Worm (Caenorhabditis elegans) whole organism, late embryonic: ENCODE results near the gene T24H10.1.

Source experiments
- C08G9.2 ChIP-seq: sonication (generic microtip); optimal IDR thresholded peaks from 2 replicates; lab custom pipeline; 2016; ENCODE audit warnings: mild to moderate bottlenecking, missing genetic modification characterization, moderate library complexity, missing compliant biosample characterization
- C38D4.7 ChIP-seq: fragments of 200-800 bp; sonication (Bioruptor generic); optimal IDR thresholded peaks from 2 replicates; lab custom pipeline; 2018; ENCODE audit warnings: mild to moderate bottlenecking, missing genetic modification characterization, moderate library complexity, missing compliant biosample characterization
- K09A11.1 ChIP-seq: sonication (generic microtip); optimal IDR thresholded peaks from 2 replicates; lab custom pipeline; 2017; ENCODE audit warnings: antibody characterized with exemption, mild to moderate bottlenecking, missing genetic modification characterization, missing compliant biosample characterization; ENCODE audit not compliant: insufficient read depth
- Y22D7AL.16 ChIP-seq: sonication (generic microtip); optimal IDR thresholded peaks from 2 replicates; lab custom pipeline; 2016; ENCODE audit warnings: missing genetic modification characterization, missing compliant biosample characterization
- ama-1 ChIP-seq: fragments of 150-350 bp; optimal IDR thresholded peaks from 2 replicates; lab custom pipeline; 2014
- ceh-22 ChIP-seq: sonication (generic microtip); optimal IDR thresholded peaks from 2 replicates; lab custom pipeline; 2017; ENCODE audit warnings: missing biosample characterization, missing genetic modification characterization
- ceh-24 ChIP-seq: sonication (generic microtip); optimal IDR thresholded peaks from 2 replicates; lab custom pipeline; 2016; ENCODE audit warnings: mild to moderate bottlenecking, missing genetic modification characterization, missing compliant biosample characterization
- ceh-34 ChIP-seq: sonication (generic microtip); optimal IDR thresholded peaks from 2 replicates; lab custom pipeline; 2016; ENCODE audit warnings: mild to moderate bottlenecking, missing genetic modification characterization, missing compliant biosample characterization
- ceh-6 ChIP-seq: fragments of 200-800 bp; sonication (Bioruptor generic); optimal IDR thresholded peaks from 2 replicates; lab custom pipeline; 2018; ENCODE audit warnings: mild to moderate bottlenecking, missing genetic modification characterization, missing compliant biosample characterization
- dve-1 ChIP-seq: sonication (generic microtip); optimal IDR thresholded peaks from 2 replicates; lab custom pipeline; 2017; ENCODE audit warnings: antibody characterized with exemption, mild to moderate bottlenecking, missing genetic modification characterization, missing compliant biosample characterization
- elt-2 ChIP-seq: sonication (generic microtip); optimal IDR thresholded peaks from 2 replicates; lab custom pipeline; 2016; ENCODE audit warnings: missing genetic modification reagents, missing genetic modification characterization, missing compliant biosample characterization
- fax-1 ChIP-seq: sonication (generic microtip); optimal IDR thresholded peaks from 2 replicates; lab custom pipeline; 2016; ENCODE audit warnings: missing genotype, missing genetic modification characterization, missing compliant biosample characterization
- fkh-6 ChIP-seq: sonication (generic microtip); optimal IDR thresholded peaks from 2 replicates; lab custom pipeline; 2016; ENCODE audit warnings: missing genetic modification characterization, missing compliant biosample characterization
- gmeb-2 ChIP-seq: sonication (generic microtip); optimal IDR thresholded peaks from 2 replicates; lab custom pipeline; 2016; ENCODE audit warnings: missing genetic modification characterization, inconsistent platforms, missing compliant biosample characterization
- hlh-30 ChIP-seq: sonication (generic microtip); optimal IDR thresholded peaks from 2 replicates; lab custom pipeline; 2017; ENCODE audit warnings: antibody characterized with exemption, missing genetic modification characterization, missing compliant biosample characterization; ENCODE audit not compliant: insufficient read depth
- hlh-8 ChIP-seq: sonication (generic microtip); optimal IDR thresholded peaks from 2 replicates; lab custom pipeline; 2016; ENCODE audit warnings: missing genotype, missing genetic modification characterization, missing compliant biosample characterization
- lim-6 ChIP-seq: sonication (generic microtip); optimal IDR thresholded peaks from 2 replicates; lab custom pipeline; 2016; ENCODE audit warnings: missing genetic modification characterization, missing compliant biosample characterization
- mec-3 ChIP-seq: sonication (generic microtip); optimal IDR thresholded peaks from 2 replicates; lab custom pipeline; 2016; ENCODE audit warnings: borderline replicate concordance, missing genetic modification characterization, missing compliant biosample characterization
- nhr-11 ChIP-seq: fragments of 150-350 bp; optimal IDR thresholded peaks from 2 replicates; lab custom pipeline; 2014; ENCODE audit warnings: missing biosample characterization, missing genetic modification characterization
- npax-4 ChIP-seq: sonication (generic microtip); optimal IDR thresholded peaks from 2 replicates; lab custom pipeline; 2016; ENCODE audit warnings: missing genetic modification characterization, missing compliant biosample characterization
- pha-4 ChIP-seq: fragments of 150-350 bp; optimal IDR thresholded peaks from 2 replicates; lab custom pipeline; 2018; ENCODE audit warnings: missing biosample characterization, missing genetic modification reagents, missing genetic modification characterization
- rnt-1 ChIP-seq: sonication (generic microtip); optimal IDR thresholded peaks from 2 replicates; lab custom pipeline; 2016; ENCODE audit warnings: missing genetic modification characterization, missing compliant biosample characterization
- sdc-2 ChIP-seq: sonication (generic microtip); optimal IDR thresholded peaks from 2 replicates; lab custom pipeline; 2016; ENCODE audit warnings: missing genotype, missing genetic modification characterization, missing compliant biosample characterization
- sox-4 ChIP-seq: sonication (generic microtip); optimal IDR thresholded peaks from 2 replicates; lab custom pipeline; 2017; ENCODE audit warnings: mild to moderate bottlenecking, missing genetic modification characterization, inconsistent platforms, missing compliant biosample characterization
- tbx-7 ChIP-seq: sonication (generic microtip); optimal IDR thresholded peaks from 2 replicates; lab custom pipeline; 2016; ENCODE audit warnings: missing genotype, missing genetic modification characterization, missing compliant biosample characterization
- unc-55 ChIP-seq: sonication (generic microtip); optimal IDR thresholded peaks from 2 replicates; lab custom pipeline; 2017; ENCODE audit warnings: missing biosample characterization, missing genetic modification reagents, missing genetic modification characterization
- unc-86 ChIP-seq: sonication (generic microtip); optimal IDR thresholded peaks from 2 replicates; lab custom pipeline; 2016; ENCODE audit warnings: missing genetic modification characterization, missing compliant biosample characterization
- ztf-16 ChIP-seq: sonication (generic microtip); optimal IDR thresholded peaks from 2 replicates; lab custom pipeline; 2017; ENCODE audit warnings: missing genetic modification characterization, missing compliant biosample characterization

T24H10.1 gene

ce11 chrII:9144366-9144765, 45.2 kb downstream of the T24H10.1 start:
- TF ChIP-seq ama-1 (lab: Kevin White, UChicago) (no peak), hlh-30 (tag; lab: Kevin White, UChicago) (no peak), unc-55 (GFP tag; lab: Kevin White, UChicago) (no peak), lim-6 (tag; lab: Kevin White, UChicago) (no peak), gmeb-2 (tag; lab: Kevin White, UChicago) (no peak), elt-2 (tag; lab: Kevin White, UChicago) (no peak), fkh-6 (tag; lab: Kevin White, UChicago) (no peak), unc-86 (tag; lab: Kevin White, UChicago) (no peak), sox-4 (tag; lab: Kevin White, UChicago) (no peak), ceh-24 (no peak), hlh-8 (tag; lab: Kevin White, UChicago) (no peak), K09A11.1 (no peak)

DNA sequence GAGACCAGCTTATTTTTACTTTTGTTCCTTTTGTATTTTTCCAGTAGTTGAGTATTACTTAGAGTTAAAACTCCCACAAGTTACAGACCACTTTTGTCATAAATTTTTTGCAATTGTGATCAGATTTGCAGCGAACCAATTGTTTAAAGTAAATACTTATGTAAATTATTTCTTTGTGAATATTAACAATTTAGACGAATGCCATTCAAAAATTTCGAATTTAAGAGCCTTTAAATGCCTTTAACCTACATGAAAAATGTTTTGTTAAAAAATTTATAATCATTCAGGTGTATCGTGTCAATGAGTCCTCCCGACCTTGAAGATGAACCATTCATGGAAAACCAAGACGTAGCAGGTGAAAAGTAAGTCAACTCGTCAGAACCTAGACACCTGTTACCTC, 46.8 kb downstream of the T24H10.1 start, which contains the start of gene W07A12.4:
W07A12.4 (plus strand) TSS at position 301 of the 400 bp plus-strand sequence.
- no peak for TF ChIP-seq C08G9.2
- TF ChIP-seq tbx-7, result no peak
- TF ChIP-seq C38D4.7 (GFP tag; lab: Kevin White, UChicago), result no peak
- no peak for TF ChIP-seq mec-3 (tag; lab: Kevin White, UChicago)
- no peak for TF ChIP-seq Y22D7AL.16
- TF ChIP-seq sdc-2 (tag; lab: Kevin White, UChicago), result no peak
- TF ChIP-seq dve-1, result no peak
- TF ChIP-seq npax-4 (tag; lab: Kevin White, UChicago), result no peak
- no peak for TF ChIP-seq rnt-1 (tag; lab: Kevin White, UChicago)
- TF ChIP-seq ztf-16 (tag; lab: Kevin White, UChicago), result no peak
- TF ChIP-seq fax-1, result no peak
- TF ChIP-seq ceh-6 (GFP tag; lab: Kevin White, UChicago), result no peak
- TF ChIP-seq hlh-8 (tag; lab: Kevin White, UChicago), result no peak
- no peak for TF ChIP-seq pha-4 (tag; lab: Kevin White, UChicago)

ce11 chrII:9148079-9148478, 48.9 kb downstream of the T24H10.1 start:
- TF ChIP-seq hlh-8 (tag; lab: Kevin White, UChicago), result no peak
- TF ChIP-seq nhr-11 (tag; lab: Kevin White, UChicago), result no peak
- no peak for TF ChIP-seq ceh-34 (tag; lab: Kevin White, UChicago)
- TF ChIP-seq ceh-22 (tag; lab: Kevin White, UChicago), result no peak
